Worm (Caenorhabditis elegans): ENCODE results near the gene nep-15.

DNA sequence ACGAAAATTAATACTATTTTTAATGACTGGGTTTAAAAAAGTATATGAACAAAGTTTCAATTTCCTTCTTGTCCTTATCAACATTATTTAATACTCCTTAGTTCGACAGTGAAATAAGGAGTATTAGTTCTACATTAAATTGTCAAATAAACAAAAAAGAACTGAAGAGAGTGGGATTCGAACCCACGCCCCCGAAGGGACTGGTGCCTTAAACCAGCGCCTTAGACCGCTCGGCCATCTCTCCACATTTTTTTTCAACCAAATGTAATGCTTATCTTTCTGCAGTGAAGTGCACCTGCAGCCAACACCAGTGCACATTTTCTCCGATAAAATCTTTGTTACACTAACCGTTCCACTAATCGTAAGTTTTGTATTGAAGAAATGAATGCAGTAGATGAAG lies 47.2 kb downstream of the nep-15 start:
- TF ChIP-seq F13C5.2 (tag; optimal IDR thresholded peaks at IDR 0.05) (no peak), hmg-4 (GFP tag; optimal IDR thresholded peaks at IDR 0.05) (no peak), ama-1 (optimal IDR thresholded peaks at IDR 0.05) (no peak), ets-7 (tag; optimal IDR thresholded peaks at IDR 0.05) (no peak)

Measured in whole organism, early embryonic.